Worm (Caenorhabditis elegans) whole organism, young adult: ENCODE measurements around the gene F36H5.8.

ENCODE experiments used
- F39B2.1 ChIP-seq: fragments of 200-800 bp; sonication (Bioruptor generic); IDR thresholded peaks from 2 replicates; pipeline ENCODE4 v1.3.6; 2022; ENCODE audit warnings: missing genetic modification reagents, missing genetic modification characterization, missing compliant biosample characterization
- T26A5.8 ChIP-seq: sonication (generic microtip); optimal IDR thresholded peaks from 2 replicates; lab custom pipeline; 2016; ENCODE audit warnings: missing genetic modification characterization, missing compliant biosample characterization
- bed-1 ChIP-seq: fragments of 200-800 bp; sonication (Bioruptor generic); IDR thresholded peaks from 2 replicates; pipeline ENCODE4 v1.3.6; 2022; ENCODE audit warnings: missing genetic modification reagents, missing genetic modification characterization, missing compliant biosample characterization
- ceh-27 ChIP-seq: fragments of 200-800 bp; sonication (Bioruptor generic); optimal IDR thresholded peaks from 2 replicates; lab custom pipeline; 2018; ENCODE audit warnings: mild to moderate bottlenecking, missing genetic modification characterization, moderate library complexity, missing compliant biosample characterization
- him-1 ChIP-seq: sonication (generic microtip); optimal IDR thresholded peaks from 2 replicates; lab custom pipeline; 2016; ENCODE audit warnings: missing genotype, missing genetic modification reagents, missing genetic modification characterization, missing compliant biosample characterization
- hsf-1 ChIP-seq: fragments of 200-800 bp; sonication (Bioruptor generic); IDR thresholded peaks from 2 replicates; pipeline ENCODE4 v1.3.6; 2022; ENCODE audit warnings: missing genetic modification reagents, missing genetic modification characterization, missing compliant biosample characterization
- lin-54 ChIP-seq: fragments of 200-800 bp; sonication (Bioruptor generic); optimal IDR thresholded peaks from 2 replicates; lab custom pipeline; 2018; ENCODE audit warnings: mild to moderate bottlenecking, missing genetic modification characterization, missing compliant biosample characterization
- madf-6 ChIP-seq: fragments of 200-800 bp; sonication (Bioruptor generic); IDR thresholded peaks from 2 replicates; pipeline ENCODE4 v1.3.6; 2022; ENCODE audit warnings: missing genetic modification reagents, missing genetic modification characterization, missing compliant biosample characterization
- pha-4 ChIP-seq: fragments of 150-350 bp; sonication (generic microtip); optimal IDR thresholded peaks from 2 replicates; lab custom pipeline; 2014; ENCODE audit warnings: missing biosample characterization, missing genetic modification reagents, missing genetic modification characterization
- sdz-38 ChIP-seq: sonication (generic microtip); optimal IDR thresholded peaks from 2 replicates; lab custom pipeline; 2016; ENCODE audit warnings: missing genotype, missing genetic modification characterization, missing compliant biosample characterization
- sptf-2 ChIP-seq: fragments of 200-800 bp; sonication (Bioruptor generic); optimal IDR thresholded peaks from 2 replicates; lab custom pipeline; 2018; ENCODE audit warnings: mild to moderate bottlenecking, missing genetic modification characterization, missing compliant biosample characterization
- ztf-28 ChIP-seq: fragments of 200-800 bp; sonication (Bioruptor generic); IDR thresholded peaks from 2 replicates; pipeline ENCODE4 v1.3.6; 2022; ENCODE audit warnings: missing genetic modification reagents, missing genetic modification characterization, missing compliant biosample characterization

ce11 chrII:1782474-1782873 is 32.0 kb upstream of the F36H5.8 start, which contains the start of gene math-4:
- no peak for TF ChIP-seq F39B2.1
- TF ChIP-seq sdz-38 (tag; lab: Kevin White, UChicago): no peak
- TF ChIP-seq sptf-2 (GFP tag; lab: Kevin White, UChicago): no peak
- no peak for TF ChIP-seq ceh-27 (GFP tag; lab: Kevin White, UChicago)
- no peak for TF ChIP-seq ztf-28 (GFP tag; lab: Robert Waterston, UW)
- TF ChIP-seq hsf-1: no peak
- no peak for TF ChIP-seq T26A5.8 (tag; lab: Kevin White, UChicago)
- no peak for TF ChIP-seq pha-4 (tag; lab: Kevin White, UChicago)
- TF ChIP-seq madf-6: no peak
- TF ChIP-seq bed-1 (GFP tag; lab: Robert Waterston, UW): no peak
- no peak for TF ChIP-seq lin-54 (GFP tag; lab: Kevin White, UChicago)
- TF ChIP-seq him-1 (tag; lab: Kevin White, UChicago): no peak
